Worm (Caenorhabditis elegans): ENCODE data around the gene fbxb-74.

The fbxb-74 gene

ce11 chrIV:4423026-4423425 lies 16.1 kb downstream of the fbxb-74 start:
- TF ChIP-seq alr-1 (tag; optimal IDR thresholded peaks at IDR 0.05) (no peak), skn-1 (tag; optimal IDR thresholded peaks at IDR 0.05) (no peak), F13H6.1 (tag; optimal IDR thresholded peaks at IDR 0.05) (no peak), nhr-25 (tag; optimal IDR thresholded peaks at IDR 0.05) (no peak), nhr-11 (tag; optimal IDR thresholded peaks at IDR 0.05) (no peak), nhr-10 (tag; optimal IDR thresholded peaks at IDR 0.05) (no peak), snpc-4 (tag; optimal IDR thresholded peaks at IDR 0.05) (no peak), lin-11 (tag; optimal IDR thresholded peaks at IDR 0.05) (no peak), nhr-77 (tag; optimal IDR thresholded peaks at IDR 0.05) (no peak), nhr-23 (tag; optimal IDR thresholded peaks at IDR 0.05) (no peak), nhr-129 (tag; optimal IDR thresholded peaks at IDR 0.05) (no peak), egl-27 (tag; optimal IDR thresholded peaks at IDR 0.05) (no peak), C34F6.9 (tag; optimal IDR thresholded peaks at IDR 0.05) (no peak), ztf-1 (GFP tag; conservative IDR thresholded peaks at IDR 0.05) (no peak), nhr-12 (tag; optimal IDR thresholded peaks at IDR 0.05) (no peak)

- TF ChIP-seq ceh-16 (tag; optimal IDR thresholded peaks at IDR 0.05) (no peak), fos-1 (tag; optimal IDR thresholded peaks at IDR 0.05) (no peak), mdl-1 (tag; optimal IDR thresholded peaks at IDR 0.05) (no peak), ama-1 (optimal IDR thresholded peaks at IDR 0.05) (no peak), sem-4 (tag; optimal IDR thresholded peaks at IDR 0.05) (no peak)
Observed at ce11 chrIV:4422029-4422428, 17.1 kb downstream of the fbxb-74 start, which contains the start of gene clec-175. Gene clec-175, plus strand, starts transcription at chrIV:4422329.

ce11 chrIV:4413114-4413513 lies 26.0 kb downstream of the fbxb-74 start:
- no peak for TF ChIP-seq aly-2 (tag; optimal IDR thresholded peaks at IDR 0.05)
- no peak for TF ChIP-seq nhr-129 (tag; optimal IDR thresholded peaks at IDR 0.05)
- TF ChIP-seq ceh-82 (tag; optimal IDR thresholded peaks at IDR 0.05) = no peak
- TF ChIP-seq nhr-10 (tag; optimal IDR thresholded peaks at IDR 0.05) = no peak
- no peak for TF ChIP-seq sma-3 (GFP tag; optimal IDR thresholded peaks at IDR 0.05)
- no peak for TF ChIP-seq gmeb-1 (tag; optimal IDR thresholded peaks at IDR 0.05)

- TF ChIP-seq skn-1 (tag; optimal IDR thresholded peaks at IDR 0.05) (no peak), crh-2 (tag; optimal IDR thresholded peaks at IDR 0.05) (no peak), unc-55 (GFP tag; optimal IDR thresholded peaks at IDR 0.05) (no peak), ZK546.5 (tag; optimal IDR thresholded peaks at IDR 0.05) (no peak), F13H6.1 (tag; optimal IDR thresholded peaks at IDR 0.05) (no peak), fos-1 (tag; optimal IDR thresholded peaks at IDR 0.05) (no peak)
Observed at ce11 chrIV:4411948-4412335, 27.1 kb downstream of the fbxb-74 start.

ce11 chrIV:4411311-4411947 lies 27.7 kb downstream of the fbxb-74 start:
- TF ChIP-seq C34F6.9 (tag; optimal IDR thresholded peaks at IDR 0.05) (no peak), ama-1 (optimal IDR thresholded peaks at IDR 0.05) (peak; percentile 7)

ce11 chrIV:4410526-4410925 lies 28.6 kb downstream of the fbxb-74 start:
- TF ChIP-seq dmd-4 (tag; optimal IDR thresholded peaks at IDR 0.05) (no peak), gmeb-1 (tag; optimal IDR thresholded peaks at IDR 0.05) (no peak), lin-13 (GFP tag; optimal IDR thresholded peaks at IDR 0.05) (no peak), elt-1 (tag; optimal IDR thresholded peaks at IDR 0.05) (no peak), nhr-10 (tag; optimal IDR thresholded peaks at IDR 0.05) (no peak), nhr-23 (tag; optimal IDR thresholded peaks at IDR 0.05) (no peak), nhr-11 (tag; optimal IDR thresholded peaks at IDR 0.05) (no peak), peb-1 (tag; optimal IDR thresholded peaks at IDR 0.05) (no peak), mab-5 (tag; optimal IDR thresholded peaks at IDR 0.05) (no peak), sma-9 (GFP tag; optimal IDR thresholded peaks at IDR 0.05) (no peak), sma-9 (tag; optimal IDR thresholded peaks at IDR 0.05) (no peak), lin-39 (tag; optimal IDR thresholded peaks at IDR 0.05) (no peak), crh-2 (tag; optimal IDR thresholded peaks at IDR 0.05) (no peak), nhr-25 (tag; optimal IDR thresholded peaks at IDR 0.05) (no peak)

Data from whole organism, L2 larva.